Worm (Caenorhabditis elegans) whole organism, young adult: ENCODE data around the gene chts-1.

Experiments
- F23B12.7 ChIP-seq: sonication (generic microtip); optimal IDR thresholded peaks from 2 replicates; lab custom pipeline; 2017; ENCODE audit warnings: missing genetic modification characterization, mild to moderate bottlenecking, missing compliant biosample characterization, antibody characterized with exemption, moderate library complexity; ENCODE audit not compliant: insufficient read depth
- K11D2.4 ChIP-seq: fragments of 200-800 bp; sonication (Bioruptor generic); IDR thresholded peaks from 2 replicates; pipeline ENCODE4 v1.3.6; 2022; ENCODE audit warnings: missing genetic modification reagents, missing genetic modification characterization, missing compliant biosample characterization
- Y53F4B.3 ChIP-seq: fragments of 200-800 bp; sonication (Bioruptor generic); IDR thresholded peaks from 2 replicates; pipeline ENCODE4 v1.3.6; 2022; ENCODE audit warnings: missing genetic modification reagents, missing genetic modification characterization, missing compliant biosample characterization
- madf-8 ChIP-seq: fragments of 200-800 bp; sonication (Bioruptor generic); conservative IDR thresholded peaks from 2 replicates; pipeline ENCODE4 v1.3.6; 2022; ENCODE audit warnings: missing genetic modification reagents, missing genetic modification characterization, missing compliant biosample characterization
- mes-4 ChIP-seq: sonication (generic microtip); optimal IDR thresholded peaks from 2 replicates; lab custom pipeline; 2016; ENCODE audit warnings: missing genotype, missing genetic modification characterization, missing compliant biosample characterization
- snpc-1.3 ChIP-seq: sonication (generic microtip); optimal IDR thresholded peaks from 2 replicates; lab custom pipeline; 2017; ENCODE audit warnings: missing genetic modification characterization, mild to moderate bottlenecking, missing compliant biosample characterization, antibody characterized with exemption, moderate library complexity, missing genotype, missing genetic modification reagents; ENCODE audit not compliant: insufficient read depth
- tlf-1 ChIP-seq: fragments of 200-800 bp; sonication (Bioruptor generic); optimal IDR thresholded peaks from 2 replicates; lab custom pipeline; 2018; ENCODE audit warnings: mild to moderate bottlenecking, missing genetic modification characterization, missing compliant biosample characterization

DNA sequence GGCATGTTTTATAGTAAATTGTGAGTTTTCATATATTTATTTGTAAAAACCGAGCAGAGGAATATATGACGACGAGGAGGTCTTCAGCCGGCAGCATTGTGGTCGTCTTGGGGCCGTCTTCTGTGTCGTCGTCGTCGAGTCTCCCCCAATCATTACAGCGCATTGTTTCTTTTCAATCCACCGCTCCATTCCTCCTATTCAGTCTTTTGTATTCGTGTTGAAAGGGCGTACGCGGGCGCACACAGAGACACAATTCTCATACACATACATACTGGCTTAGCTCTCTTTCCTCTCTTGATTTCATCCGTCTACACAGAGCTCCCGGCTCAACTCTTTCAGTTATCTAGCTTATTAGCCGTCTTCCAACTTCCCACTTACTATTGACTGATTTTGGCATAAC is 55.8 kb downstream of the chts-1 start, which contains the start of gene sox-2:
- no peak for TF ChIP-seq madf-8 (GFP tag; lab: Robert Waterston, UW)
- no peak for TF ChIP-seq snpc-1.3 (tag; lab: Kevin White, UChicago)
- no peak for TF ChIP-seq Y53F4B.3 (GFP tag; lab: Robert Waterston, UW)
- no peak for TF ChIP-seq F23B12.7 (tag; lab: Kevin White, UChicago)
- no peak for TF ChIP-seq K11D2.4 (GFP tag; lab: Robert Waterston, UW)
- TF ChIP-seq mes-4 = no peak
- TF ChIP-seq tlf-1 (GFP tag; lab: Kevin White, UChicago) = no peak
